Worm (Caenorhabditis elegans) whole organism, young adult: Measurements from ENCODE around the gene F54D5.2.

Experiments
- B0035.1 ChIP-seq: sonication (generic microtip); optimal IDR thresholded peaks from 2 replicates; lab custom pipeline; 2016; ENCODE audit warnings: missing genetic modification characterization, mild to moderate bottlenecking, missing compliant biosample characterization, missing genotype, missing genetic modification reagents
- D2030.7 ChIP-seq: fragments of 200-800 bp; sonication (Bioruptor generic); IDR thresholded peaks from 2 replicates; pipeline ENCODE4 v1.3.6; 2022; ENCODE audit warnings: missing genetic modification reagents, missing genetic modification characterization, missing compliant biosample characterization
- F22D6.2 ChIP-seq: sonication (generic microtip); optimal IDR thresholded peaks from 2 replicates; lab custom pipeline; 2016; ENCODE audit warnings: mild to moderate bottlenecking, missing genetic modification characterization, missing compliant biosample characterization
- F49E8.2 ChIP-seq: sonication (generic microtip); optimal IDR thresholded peaks from 3 replicates; lab custom pipeline; 2017; ENCODE audit warnings: missing genetic modification characterization, mild to moderate bottlenecking, missing compliant biosample characterization, antibody characterized with exemption, moderate library complexity; ENCODE audit not compliant: insufficient read depth
- F55B11.4 ChIP-seq: sonication (generic microtip); optimal IDR thresholded peaks from 2 replicates; lab custom pipeline; 2016; ENCODE audit warnings: missing compliant biosample characterization, missing genetic modification characterization, borderline replicate concordance; ENCODE audit not compliant: insufficient read depth
- Y53G8AR.9 ChIP-seq: fragments of 200-800 bp; sonication (Bioruptor generic); conservative IDR thresholded peaks from 2 replicates; pipeline ENCODE4 v1.3.6; 2022; ENCODE audit warnings: missing genetic modification reagents, missing genetic modification characterization, missing compliant biosample characterization
- Y79H2A.3 ChIP-seq: fragments of 200-800 bp; sonication (Bioruptor generic); conservative IDR thresholded peaks from 2 replicates; pipeline ENCODE4 v1.3.6; 2022; ENCODE audit warnings: missing genetic modification reagents, missing genetic modification characterization, missing compliant biosample characterization
- Y95B8A.8 ChIP-seq: fragments of 200-800 bp; sonication (Bioruptor generic); IDR thresholded peaks from 2 replicates; pipeline ENCODE4 v1.3.6; 2022; ENCODE audit warnings: missing genetic modification reagents, missing genetic modification characterization, missing compliant biosample characterization
- ama-1 ChIP-seq, 3 experiments: fragments of 150-350 bp in 1 of 3; sonication (generic microtip) in 2 of 3; optimal IDR thresholded peaks; 2 replicates each; lab custom pipeline; 2014 to 2018; ENCODE audit warnings: missing biosample characterization in 2 of 3, missing genetic modification characterization in 2 of 3, missing genetic modification reagents in 2 of 3
- bed-2 ChIP-seq: fragments of 200-800 bp; sonication (Bioruptor generic); IDR thresholded peaks from 2 replicates; pipeline ENCODE4 v1.3.6; 2022; ENCODE audit warnings: missing genetic modification reagents, missing genetic modification characterization, missing compliant biosample characterization
- ceh-27 ChIP-seq: fragments of 200-800 bp; sonication (Bioruptor generic); optimal IDR thresholded peaks from 2 replicates; lab custom pipeline; 2018; ENCODE audit warnings: mild to moderate bottlenecking, missing genetic modification characterization, moderate library complexity, missing compliant biosample characterization
- ceh-58 ChIP-seq: fragments of 200-800 bp; sonication (Bioruptor generic); IDR thresholded peaks from 2 replicates; pipeline ENCODE4 v1.3.6; 2022; ENCODE audit warnings: missing genetic modification characterization, missing compliant biosample characterization
- chd-7 ChIP-seq: sonication (generic microtip); optimal IDR thresholded peaks from 2 replicates; lab custom pipeline; 2016; ENCODE audit warnings: mild to moderate bottlenecking, missing genetic modification characterization, moderate library complexity, missing compliant biosample characterization
- die-1 ChIP-seq: sonication (generic microtip); optimal IDR thresholded peaks from 2 replicates; lab custom pipeline; 2016; ENCODE audit warnings: missing genotype, mild to moderate bottlenecking, missing genetic modification characterization, missing compliant biosample characterization
- dpl-1 ChIP-seq: fragments of 150-350 bp; optimal IDR thresholded peaks from 2 replicates; lab custom pipeline; 2014; ENCODE audit warnings: missing biosample characterization, missing genetic modification reagents, missing genetic modification characterization
- efl-1 ChIP-seq: fragments of 150-350 bp; optimal IDR thresholded peaks from 2 replicates; lab custom pipeline; 2014; ENCODE audit warnings: missing biosample characterization, missing genetic modification reagents, missing genetic modification characterization
- hlh-12 ChIP-seq: sonication (generic microtip); optimal IDR thresholded peaks from 2 replicates; lab custom pipeline; 2016; ENCODE audit warnings: missing genetic modification characterization, missing compliant biosample characterization
- hlh-26 ChIP-seq: fragments of 200-800 bp; sonication (Bioruptor generic); conservative IDR thresholded peaks from 2 replicates; pipeline ENCODE4 v1.3.6; 2022; ENCODE audit warnings: missing genetic modification reagents, missing genetic modification characterization, missing compliant biosample characterization
- hmg-1.2 ChIP-seq: fragments of 200-800 bp; sonication (Bioruptor generic); IDR thresholded peaks from 2 replicates; pipeline ENCODE4 v1.3.6; 2022; ENCODE audit warnings: missing genetic modification reagents, missing genetic modification characterization, missing compliant biosample characterization
- hrde-1 ChIP-seq: sonication (generic microtip); optimal IDR thresholded peaks from 2 replicates; lab custom pipeline; 2016; ENCODE audit warnings: missing genetic modification characterization, mild to moderate bottlenecking, missing compliant biosample characterization, moderate library complexity, missing genotype, missing genetic modification reagents, borderline replicate concordance
- lag-1 ChIP-seq: fragments of 200-800 bp; sonication (Bioruptor generic); IDR thresholded peaks from 2 replicates; pipeline ENCODE4 v1.3.6; 2022; ENCODE audit warnings: missing genetic modification reagents, missing genetic modification characterization, missing compliant biosample characterization
- lin-26 ChIP-seq: fragments of 200-800 bp; sonication (Bioruptor generic); IDR thresholded peaks from 2 replicates; pipeline ENCODE4 v1.3.6; 2022; ENCODE audit warnings: missing genetic modification reagents, missing genetic modification characterization, missing compliant biosample characterization
- lin-54 ChIP-seq: fragments of 200-800 bp; sonication (Bioruptor generic); optimal IDR thresholded peaks from 2 replicates; lab custom pipeline; 2018; ENCODE audit warnings: mild to moderate bottlenecking, missing genetic modification characterization, missing compliant biosample characterization
- mcd-1 ChIP-seq: fragments of 200-800 bp; sonication (Bioruptor generic); IDR thresholded peaks from 2 replicates; pipeline ENCODE4 v1.3.6; 2022; ENCODE audit warnings: missing genetic modification reagents, missing genetic modification characterization, missing compliant biosample characterization
- mxl-1 ChIP-seq: sonication (generic microtip); optimal IDR thresholded peaks from 2 replicates; lab custom pipeline; 2016; ENCODE audit warnings: missing genetic modification characterization, missing compliant biosample characterization
- rec-8 ChIP-seq, 2 experiments: sonication (generic microtip); optimal IDR thresholded peaks; 2 replicates each; lab custom pipeline; 2016; ENCODE audit warnings: mild to moderate bottlenecking in 2 of 2, missing genetic modification characterization in 2 of 2, missing genetic modification reagents in 2 of 2, missing genotype in 2 of 2, missing biosample characterization in 1 of 2, missing compliant biosample characterization in 1 of 2, moderate library complexity in 1 of 2
- repo-1 ChIP-seq: sonication (generic microtip); optimal IDR thresholded peaks from 2 replicates; lab custom pipeline; 2017; ENCODE audit warnings: mild to moderate bottlenecking, missing genetic modification characterization, missing compliant biosample characterization
- sea-2 ChIP-seq: fragments of 200-800 bp; sonication (Bioruptor generic); IDR thresholded peaks from 2 replicates; pipeline ENCODE4 v1.3.6; 2022; ENCODE audit warnings: missing genetic modification characterization, missing compliant biosample characterization
- snpc-1.1 ChIP-seq: sonication (generic microtip); optimal IDR thresholded peaks from 2 replicates; lab custom pipeline; 2017; ENCODE audit warnings: missing genetic modification characterization, mild to moderate bottlenecking, missing compliant biosample characterization, antibody characterized with exemption, moderate library complexity, missing genotype, missing genetic modification reagents; ENCODE audit not compliant: insufficient read depth
- snpc-3.4 ChIP-seq: sonication (generic microtip); optimal IDR thresholded peaks from 2 replicates; lab custom pipeline; 2017; ENCODE audit warnings: missing genetic modification characterization, mild to moderate bottlenecking, missing compliant biosample characterization, antibody characterized with exemption, moderate library complexity, missing genotype, missing genetic modification reagents
- snpc-4 ChIP-seq, 5 experiments: fragments of 150-350 bp in 1 of 5; sonication (generic microtip) in 4 of 5; optimal IDR thresholded peaks; 2 replicates each; lab custom pipeline; 2014 to 2018; ENCODE audit warnings: missing genetic modification characterization in 5 of 5, missing biosample characterization in 3 of 5, antibody characterized with exemption in 2 of 5, mild to moderate bottlenecking in 2 of 5, missing compliant biosample characterization in 2 of 5, missing genotype in 2 of 5, moderate library complexity in 2 of 5, missing genetic modification reagents in 1 of 5
- tbp1 ChIP-seq: fragments of 200-800 bp; sonication (Bioruptor generic); optimal IDR thresholded peaks from 2 replicates; lab custom pipeline; 2018; ENCODE audit warnings: mild to moderate bottlenecking, missing genetic modification characterization, missing compliant biosample characterization
- tlf-1 ChIP-seq: fragments of 200-800 bp; sonication (Bioruptor generic); optimal IDR thresholded peaks from 2 replicates; lab custom pipeline; 2018; ENCODE audit warnings: mild to moderate bottlenecking, missing genetic modification characterization, missing compliant biosample characterization
- unc-130 ChIP-seq: sonication (generic microtip); optimal IDR thresholded peaks from 2 replicates; lab custom pipeline; 2016; ENCODE audit warnings: missing genetic modification reagents, missing genetic modification characterization, missing compliant biosample characterization
- xnd-1 ChIP-seq: sonication (generic microtip); optimal IDR thresholded peaks from 2 replicates; lab custom pipeline; 2016; ENCODE audit warnings: missing genotype, missing genetic modification reagents, missing genetic modification characterization, missing compliant biosample characterization
- ztf-18 ChIP-seq: sonication (generic microtip); optimal IDR thresholded peaks from 2 replicates; lab custom pipeline; 2016; ENCODE audit warnings: missing genotype, mild to moderate bottlenecking, missing genetic modification characterization, missing compliant biosample characterization
- ztf-22 ChIP-seq: fragments of 200-800 bp; sonication (Bioruptor generic); optimal IDR thresholded peaks from 2 replicates; lab custom pipeline; 2018; ENCODE audit warnings: mild to moderate bottlenecking, missing genetic modification characterization, moderate library complexity, missing compliant biosample characterization
- ztf-26 ChIP-seq: sonication (generic microtip); optimal IDR thresholded peaks from 2 replicates; lab custom pipeline; 2017; ENCODE audit warnings: missing genetic modification characterization, missing compliant biosample characterization

The F54D5.2 gene

DNA sequence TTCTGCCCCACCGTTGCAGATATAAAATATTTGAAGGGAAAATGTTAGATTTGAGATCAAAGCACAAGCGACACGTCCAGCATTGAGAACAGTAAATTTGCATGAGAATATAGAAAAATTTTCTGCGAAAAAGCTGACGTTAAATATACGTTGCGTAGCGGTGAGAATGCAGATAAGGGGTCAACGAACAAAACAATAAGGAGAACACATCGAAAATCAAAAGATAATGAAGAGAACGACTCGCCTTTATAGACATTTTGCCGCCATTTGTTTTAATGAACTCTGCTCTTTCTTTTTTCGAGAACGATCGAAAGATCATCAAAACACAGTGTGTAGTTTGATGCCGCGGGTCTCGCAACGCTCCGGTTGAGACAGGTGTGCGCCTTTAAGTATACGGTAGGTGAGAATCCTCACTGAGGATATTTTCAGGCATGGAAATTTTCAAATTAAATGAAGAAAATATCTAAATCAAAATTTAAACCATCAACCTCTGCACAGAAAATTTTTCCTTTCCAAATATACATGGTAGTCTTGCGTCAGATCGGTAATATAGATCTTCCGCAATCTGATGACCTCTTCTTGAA lies 23.3 kb downstream of the F54D5.2 start (continued):
- no peak for TF ChIP-seq snpc-4 (GFP tag; optimal IDR thresholded peaks at IDR 0.05; lab: Kevin White, UChicago)
- peak in 2 of 4 experiments; percentile 24 to 34 for TF ChIP-seq snpc-4 (tag; optimal IDR thresholded peaks at IDR 0.05; lab: Kevin White, UChicago)
- no peak for TF ChIP-seq ztf-22 (GFP tag; lab: Kevin White, UChicago)
- peak; percentile 25 for TF ChIP-seq unc-130 (GFP tag; lab: Kevin White, UChicago)
- 0 out of 2 replicates have a peak, but pooled peaks have one; percentile 36 for TF ChIP-seq lin-26 (GFP tag; lab: Robert Waterston, UW)
- TF ChIP-seq tbp1 (GFP tag; lab: Kevin White, UChicago) = peak; percentile 11
- peak in 1 of 2 experiments; percentile 9 for TF ChIP-seq rec-8 (tag; optimal IDR thresholded peaks at IDR 0.05; lab: Kevin White, UChicago)
- TF ChIP-seq F49E8.2 (tag; lab: Kevin White, UChicago) = peak; percentile 75
- TF ChIP-seq F22D6.2 (tag; lab: Kevin White, UChicago) = no peak
- peak; percentile 75 for TF ChIP-seq xnd-1 (tag; lab: Kevin White, UChicago)
- TF ChIP-seq snpc-3.4 (tag; lab: Kevin White, UChicago) = peak; percentile 75
- no peak for TF ChIP-seq ceh-27 (GFP tag; lab: Kevin White, UChicago)
- no peak for TF ChIP-seq chd-7 (tag; lab: Kevin White, UChicago)
- TF ChIP-seq Y53G8AR.9 (GFP tag; lab: Robert Waterston, UW) = peak; percentile 64; the same call in 1 of the 2 replicates
- TF ChIP-seq Y95B8A.8 (GFP tag; lab: Robert Waterston, UW) = no peak
- no peak; the same call in 1 of the 2 replicates for TF ChIP-seq hmg-1.2 (GFP tag; lab: Robert Waterston, UW)
- peak; percentile 37 for TF ChIP-seq repo-1
- no peak for TF ChIP-seq hlh-26 (GFP tag; lab: Robert Waterston, UW)
- TF ChIP-seq D2030.7 (GFP tag; lab: Robert Waterston, UW) = peak; percentile 76

DNA sequence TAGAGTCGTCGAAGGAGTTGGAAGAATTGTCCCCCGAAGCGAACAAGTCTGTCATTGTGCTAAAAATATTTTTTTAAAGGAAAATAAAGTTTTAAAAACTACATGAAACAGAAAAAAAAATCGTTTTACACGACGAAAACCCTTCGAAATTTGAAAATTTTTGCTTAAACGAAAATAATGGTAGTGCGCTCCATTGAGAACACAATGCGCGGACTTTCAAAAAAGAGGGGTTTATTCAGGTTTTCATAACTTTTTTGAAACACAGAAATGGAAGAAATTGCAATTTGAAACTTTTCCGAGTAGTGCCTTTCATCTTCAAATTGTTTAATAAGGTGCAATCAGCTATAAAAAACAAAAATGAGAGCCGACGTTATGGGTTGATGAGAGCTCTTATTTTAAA lies 26.8 kb downstream of the F54D5.2 start, which contains the start of gene npp-5:
npp-5 (minus strand) TSS at position 59 of the 400 bp plus-strand sequence.
- no peak for TF ChIP-seq unc-130 (GFP tag; lab: Kevin White, UChicago)
- no peak for TF ChIP-seq ceh-58 (GFP tag; lab: Robert Waterston, UW)
- no peak for TF ChIP-seq F55B11.4 (tag; lab: Kevin White, UChicago)
- no peak for TF ChIP-seq dpl-1 (GFP tag; lab: Kevin White, UChicago)
- TF ChIP-seq lin-54 (GFP tag; lab: Kevin White, UChicago) = peak; percentile 52
- no peak for TF ChIP-seq F22D6.2 (tag; lab: Kevin White, UChicago)
- no peak for TF ChIP-seq mxl-1 (tag; lab: Kevin White, UChicago)
- no peak for TF ChIP-seq B0035.1
- no peak for TF ChIP-seq die-1 (tag; lab: Kevin White, UChicago)
- TF ChIP-seq lag-1 = no peak
- TF ChIP-seq ztf-26 (tag; lab: Kevin White, UChicago) = no peak
- no peak for TF ChIP-seq lin-26 (GFP tag; lab: Robert Waterston, UW)
- peak; percentile 63; the same call in 1 of the 2 replicates for TF ChIP-seq mcd-1 (GFP tag; lab: Robert Waterston, UW)
- TF ChIP-seq tlf-1 (GFP tag; lab: Kevin White, UChicago) = no peak
- no peak for TF ChIP-seq ztf-18 (tag; lab: Kevin White, UChicago)
- TF ChIP-seq sea-2 (GFP tag; lab: Robert Waterston, UW) = no peak
- TF ChIP-seq efl-1 (GFP tag; lab: Kevin White, UChicago) = peak; percentile 29
- TF ChIP-seq snpc-1.1 (tag; lab: Kevin White, UChicago) = no peak
- no peak for TF ChIP-seq Y79H2A.3
- TF ChIP-seq bed-2 = no peak
- no peak for TF ChIP-seq Y95B8A.8 (GFP tag; lab: Robert Waterston, UW)
- no peak for TF ChIP-seq hlh-12 (tag; lab: Kevin White, UChicago)
- TF ChIP-seq hrde-1 (tag; lab: Kevin White, UChicago) = no peak
- no peak for TF ChIP-seq ama-1 (optimal IDR thresholded peaks at IDR 0.05; lab: Kevin White, UChicago)
- no peak for TF ChIP-seq ama-1 (GFP tag; optimal IDR thresholded peaks at IDR 0.05; lab: Kevin White, UChicago)
